Fruit fly (Drosophila melanogaster): ENCODE data around the gene for.

The for gene

dm6 chr2L:3629466-3629865 lies 27.3 kb downstream of the for start (continued):
- TF ChIP-seq Blimp-1 (GFP tag; optimal IDR thresholded peaks at IDR 0.05) (peak; percentile 18), CG10209 (GFP tag; optimal IDR thresholded peaks at IDR 0.05) (no peak), Chrac-16 (GFP tag; optimal IDR thresholded peaks at IDR 0.05) (no peak), pros (GFP tag; optimal IDR thresholded peaks at IDR 0.05) (no peak), chn (GFP tag; optimal IDR thresholded peaks at IDR 0.05) (no peak), vfl (GFP tag; optimal IDR thresholded peaks at IDR 0.05) (no peak), Lhr (GFP tag; optimal IDR thresholded peaks at IDR 0.05) (no peak), Hr51 (GFP tag; optimal IDR thresholded peaks at IDR 0.05) (peak in 1 of 2 experiments; percentile 11), CG15514 (GFP tag; optimal IDR thresholded peaks at IDR 0.05) (peak; percentile 36), CG17328 (GFP tag; IDR thresholded peaks at IDR 0.05) (no peak), NK7.1 (GFP tag; optimal IDR thresholded peaks at IDR 0.05) (no peak), bigmax (GFP tag; optimal IDR thresholded peaks at IDR 0.05) (no peak), D19A (tag; optimal IDR thresholded peaks at IDR 0.05) (no peak), CG11560 (tag; IDR thresholded peaks at IDR 0.05) (no peak), CHES-1-like (GFP tag; optimal IDR thresholded peaks at IDR 0.05) (no peak), Doc3 (GFP tag; IDR thresholded peaks at IDR 0.05; ENCODE audit: partially characterized antibody) (no peak), CG7556 (GFP tag; optimal IDR thresholded peaks at IDR 0.05) (no peak), Kr (GFP tag; optimal IDR thresholded peaks at IDR 0.05) (no peak), MTF-1 (GFP tag; optimal IDR thresholded peaks at IDR 0.05; ENCODE audit: borderline replicate concordance) (no peak), CG12236 (GFP tag; optimal IDR thresholded peaks at IDR 0.05) (no peak), Stat92E (GFP tag; optimal IDR thresholded peaks at IDR 0.05) (no peak), Mad (GFP tag; optimal IDR thresholded peaks at IDR 0.05) (no peak), CG6791 (GFP tag; IDR thresholded peaks at IDR 0.05; ENCODE audit: partially characterized antibody) (no peak), dpn (GFP tag; optimal IDR thresholded peaks at IDR 0.05) (peak; percentile 12 to 40), dm (GFP tag; optimal IDR thresholded peaks at IDR 0.05) (no peak), Adf1 (GFP tag; IDR thresholded peaks at IDR 0.05) (peak; percentile 44), fd64A (GFP tag; optimal IDR thresholded peaks at IDR 0.05) (no peak), zen2 (GFP tag; IDR thresholded peaks at IDR 0.05; ENCODE audit: partially characterized antibody) (no peak), ac (GFP tag; optimal IDR thresholded peaks at IDR 0.05) (no peak), CG7745 (tag; optimal IDR thresholded peaks at IDR 0.05) (no peak), E2f2 (GFP tag; IDR thresholded peaks at IDR 0.05) (no peak), crol (GFP tag; IDR thresholded peaks at IDR 0.05) (no peak), CG18262 (tag; optimal IDR thresholded peaks at IDR 0.05) (no peak), dati (GFP tag; IDR thresholded peaks at IDR 0.05) (no peak), CG10366 (GFP tag; IDR thresholded peaks at IDR 0.05) (no peak; the same call in 1 of the 2 replicates), Sry-δ (GFP tag; optimal IDR thresholded peaks at IDR 0.05) (no peak), CG4854 (GFP tag; optimal IDR thresholded peaks at IDR 0.05) (no peak), CG16813 (GFP tag; IDR thresholded peaks at IDR 0.05; ENCODE audit: partially characterized antibody) (no peak), CG12659 (GFP tag; optimal IDR thresholded peaks at IDR 0.05) (no peak), H2.0 (GFP tag; IDR thresholded peaks at IDR 0.05) (no peak), Hr78 (GFP tag; optimal IDR thresholded peaks at IDR 0.05) (no peak), ranshi (GFP tag; IDR thresholded peaks at IDR 0.05) (peak; percentile 46; the same call in 1 of the 2 replicates), trem (tag; optimal IDR thresholded peaks at IDR 0.05) (no peak), CG2202 (tag; optimal IDR thresholded peaks at IDR 0.05) (no peak), CG6854 (GFP tag; optimal IDR thresholded peaks at IDR 0.05) (no peak), CG31441 (GFP tag; IDR thresholded peaks at IDR 0.05) (0 out of 2 replicates have a peak, but pooled peaks have one; percentile 23), grau (tag; optimal IDR thresholded peaks at IDR 0.05) (peak; percentile 35), Oaz (GFP tag; IDR thresholded peaks at IDR 0.05) (no peak), disco-r (GFP tag; optimal IDR thresholded peaks at IDR 0.05) (no peak), CG1024 (GFP tag; IDR thresholded peaks at IDR 0.05) (no peak)
